Worm (Caenorhabditis elegans) whole organism, L2 larva: ENCODE results near the gene zipt-13.

Experiments
- C34F6.9 ChIP-seq: fragments of 150-350 bp; optimal IDR thresholded peaks from 2 replicates; lab custom pipeline; 2014; ENCODE audit warnings: missing biosample characterization, missing genetic modification characterization
- F13H6.1 ChIP-seq: sonication (generic microtip); optimal IDR thresholded peaks from 2 replicates; lab custom pipeline; 2016; ENCODE audit warnings: missing genetic modification characterization, missing compliant biosample characterization
- R02D3.7 ChIP-seq: fragments of 150-350 bp; optimal IDR thresholded peaks from 2 replicates; lab custom pipeline; 2014; ENCODE audit warnings: missing biosample characterization, missing genetic modification characterization
- Y55F3AM.14 ChIP-seq: fragments of 200-800 bp; sonication (Bioruptor generic); optimal IDR thresholded peaks from 2 replicates; lab custom pipeline; 2018; ENCODE audit warnings: mild to moderate bottlenecking, missing genetic modification characterization, missing compliant biosample characterization
- alr-1 ChIP-seq: fragments of 150-350 bp; optimal IDR thresholded peaks from 2 replicates; lab custom pipeline; 2014; ENCODE audit warnings: missing biosample characterization, missing genetic modification characterization
- aly-2 ChIP-seq: fragments of 150-350 bp; optimal IDR thresholded peaks from 2 replicates; lab custom pipeline; 2014; ENCODE audit warnings: missing biosample characterization, missing genetic modification characterization
- ama-1 ChIP-seq: fragments of 150-350 bp; optimal IDR thresholded peaks from 2 replicates; lab custom pipeline; 2018; ENCODE audit warnings: inconsistent platforms
- blmp-1 ChIP-seq: sonication (generic microtip); optimal IDR thresholded peaks from 2 replicates; lab custom pipeline; 2017; ENCODE audit warnings: missing genetic modification characterization, mild to moderate bottlenecking, missing compliant biosample characterization, antibody characterized with exemption, moderate library complexity; ENCODE audit not compliant: insufficient read depth
- ceh-82 ChIP-seq: fragments of 150-350 bp; optimal IDR thresholded peaks from 2 replicates; lab custom pipeline; 2014; ENCODE audit warnings: missing biosample characterization, missing genetic modification characterization
- crh-2 ChIP-seq: sonication (generic microtip); optimal IDR thresholded peaks from 2 replicates; lab custom pipeline; 2017; ENCODE audit warnings: missing biosample characterization, missing genetic modification characterization
- egl-27 ChIP-seq: sonication (generic microtip); optimal IDR thresholded peaks from 3 replicates; lab custom pipeline; 2017; ENCODE audit warnings: missing biosample characterization, missing genetic modification reagents, missing genetic modification characterization
- elt-1 ChIP-seq: fragments of 150-350 bp; optimal IDR thresholded peaks from 2 replicates; lab custom pipeline; 2014; ENCODE audit warnings: missing biosample characterization, missing genetic modification characterization
- fos-1 ChIP-seq: fragments of 150-350 bp; optimal IDR thresholded peaks from 2 replicates; lab custom pipeline; 2014; ENCODE audit warnings: missing biosample characterization, missing genetic modification characterization
- gmeb-1 ChIP-seq: fragments of 150-350 bp; optimal IDR thresholded peaks from 2 replicates; lab custom pipeline; 2014; ENCODE audit warnings: missing biosample characterization, missing genetic modification characterization
- lin-11 ChIP-seq: fragments of 150-350 bp; sonication (generic microtip); optimal IDR thresholded peaks from 2 replicates; lab custom pipeline; 2014; ENCODE audit warnings: missing biosample characterization, missing genetic modification characterization, inconsistent platforms, mixed read lengths
- lin-13 ChIP-seq: fragments of 150-350 bp; optimal IDR thresholded peaks from 2 replicates; lab custom pipeline; 2014; ENCODE audit warnings: missing biosample characterization, missing genetic modification reagents, missing genetic modification characterization
- lin-39 ChIP-seq: fragments of 150-350 bp; optimal IDR thresholded peaks from 2 replicates; lab custom pipeline; 2014; ENCODE audit warnings: missing biosample characterization, missing genetic modification reagents, missing genetic modification characterization
- lsy-2 ChIP-seq, 2 experiments: fragments of 150-350 bp in 1 of 2; sonication (generic microtip) in 1 of 2; optimal IDR thresholded peaks; 2 replicates each; lab custom pipeline; 2014 to 2017; ENCODE audit warnings: missing biosample characterization in 2 of 2, missing genetic modification characterization in 2 of 2
- mab-5 ChIP-seq: fragments of 150-350 bp; optimal IDR thresholded peaks from 2 replicates; lab custom pipeline; 2014; ENCODE audit warnings: missing biosample characterization, missing genetic modification characterization
- mbf-1 ChIP-seq: sonication (generic microtip); optimal IDR thresholded peaks from 2 replicates; lab custom pipeline; 2017; ENCODE audit warnings: missing biosample characterization, missing genetic modification characterization
- mdl-1 ChIP-seq, 2 experiments: fragments of 150-350 bp in 1 of 2; sonication (generic microtip) in 1 of 2; optimal IDR thresholded peaks; 2 replicates each; lab custom pipeline; 2017; ENCODE audit warnings: missing biosample characterization in 2 of 2, missing genetic modification characterization in 2 of 2
- nhr-129 ChIP-seq: fragments of 150-350 bp; optimal IDR thresholded peaks from 2 replicates; lab custom pipeline; 2014; ENCODE audit warnings: missing biosample characterization, missing genetic modification characterization
- nhr-21 ChIP-seq: fragments of 150-350 bp; optimal IDR thresholded peaks from 2 replicates; lab custom pipeline; 2014; ENCODE audit warnings: missing biosample characterization, missing genetic modification characterization
- nhr-23 ChIP-seq: fragments of 150-350 bp; optimal IDR thresholded peaks from 2 replicates; lab custom pipeline; 2014; ENCODE audit warnings: missing biosample characterization, missing genetic modification reagents, missing genetic modification characterization
- nhr-237 ChIP-seq: fragments of 150-350 bp; optimal IDR thresholded peaks from 2 replicates; lab custom pipeline; 2014; ENCODE audit warnings: missing biosample characterization, missing genetic modification characterization
- nhr-25 ChIP-seq: fragments of 150-350 bp; sonication (generic microtip); optimal IDR thresholded peaks from 3 replicates; lab custom pipeline; 2014; ENCODE audit warnings: missing biosample characterization, missing genetic modification characterization
- nhr-6 ChIP-seq: fragments of 150-350 bp; optimal IDR thresholded peaks from 2 replicates; lab custom pipeline; 2014; ENCODE audit warnings: missing biosample characterization, missing genetic modification characterization
- nhr-77 ChIP-seq: fragments of 150-350 bp; optimal IDR thresholded peaks from 2 replicates; lab custom pipeline; 2014; ENCODE audit warnings: missing biosample characterization, missing genetic modification characterization
- peb-1 ChIP-seq: fragments of 150-350 bp; optimal IDR thresholded peaks from 2 replicates; lab custom pipeline; 2014; ENCODE audit warnings: missing biosample characterization, missing genetic modification characterization
- skn-1 ChIP-seq: sonication (generic microtip); optimal IDR thresholded peaks from 2 replicates; lab custom pipeline; 2017; ENCODE audit warnings: missing biosample characterization, missing genetic modification characterization
- sma-3 ChIP-seq: sonication (generic microtip); optimal IDR thresholded peaks from 2 replicates; lab custom pipeline; 2016; ENCODE audit warnings: missing genetic modification reagents, missing genetic modification characterization, missing compliant biosample characterization
- sma-9 ChIP-seq, 2 experiments: fragments of 150-350 bp in 1 of 2; sonication (generic microtip) in 1 of 2; optimal IDR thresholded peaks; 2 replicates each; lab custom pipeline; 2014 to 2016; ENCODE audit warnings: missing genetic modification characterization in 2 of 2, mild to moderate bottlenecking in 1 of 2, missing biosample characterization in 1 of 2, missing compliant biosample characterization in 1 of 2, missing genetic modification reagents in 1 of 2, moderate library complexity in 1 of 2
- snpc-4 ChIP-seq: fragments of 150-350 bp; optimal IDR thresholded peaks from 2 replicates; lab custom pipeline; 2014; ENCODE audit warnings: missing biosample characterization, missing genetic modification characterization
- unc-39 ChIP-seq: fragments of 150-350 bp; optimal IDR thresholded peaks from 2 replicates; lab custom pipeline; 2014; ENCODE audit warnings: missing biosample characterization, missing genetic modification characterization
- unc-55 ChIP-seq: fragments of 150-350 bp; sonication (generic microtip); optimal IDR thresholded peaks from 3 replicates; lab custom pipeline; 2014; ENCODE audit warnings: missing biosample characterization, missing genetic modification reagents, missing genetic modification characterization
- zag-1 ChIP-seq: fragments of 150-350 bp; optimal IDR thresholded peaks from 2 replicates; lab custom pipeline; 2014; ENCODE audit warnings: missing biosample characterization, missing genetic modification characterization
- ztf-4 ChIP-seq: fragments of 150-350 bp; optimal IDR thresholded peaks from 2 replicates; lab custom pipeline; 2014; ENCODE audit warnings: missing biosample characterization, missing genetic modification characterization

The zipt-13 gene

ce11 chrX:10197204-10197756 is 39.5 kb downstream of the zipt-13 start, which contains the start of gene nucb-1:
TSS of gene nucb-1 (plus strand) at chrX:10197706.
- TF ChIP-seq sma-9 (GFP tag; optimal IDR thresholded peaks at IDR 0.05; lab: Kevin White, UChicago) (peak; percentile 93), sma-9 (tag; optimal IDR thresholded peaks at IDR 0.05; lab: Kevin White, UChicago) (no peak), lin-11 (tag; lab: Kevin White, UChicago) (no peak), sma-3 (GFP tag; lab: Kevin White, UChicago) (peak; percentile 76), nhr-23 (tag; lab: Kevin White, UChicago) (no peak), alr-1 (tag; lab: Kevin White, UChicago) (no peak), unc-55 (peak; percentile 94), mab-5 (peak; percentile 42), crh-2 (peak; percentile 97), nhr-6 (tag; lab: Kevin White, UChicago) (peak; percentile 61), ama-1 (no peak), egl-27 (tag; lab: Kevin White, UChicago) (peak; percentile 67), fos-1 (tag; lab: Kevin White, UChicago) (peak; percentile 79), zag-1 (tag; lab: Kevin White, UChicago) (peak; percentile 7), aly-2 (no peak), skn-1 (no peak), nhr-237 (tag; lab: Kevin White, UChicago) (no peak), mbf-1 (tag; lab: Kevin White, UChicago) (no peak), lin-39 (tag; lab: Kevin White, UChicago) (no peak), gmeb-1 (tag; lab: Kevin White, UChicago) (peak; percentile 73), mdl-1 (tag; optimal IDR thresholded peaks at IDR 0.05; lab: Kevin White, UChicago) (peak in 1 of 2 experiments; percentile 14), F13H6.1 (tag; lab: Kevin White, UChicago) (peak; percentile 55), R02D3.7 (tag; lab: Kevin White, UChicago) (peak; percentile 78), lsy-2 (tag; optimal IDR thresholded peaks at IDR 0.05; lab: Kevin White, UChicago) (peak; percentile 45 to 87), lin-13 (peak; percentile 75), Y55F3AM.14 (GFP tag; lab: Kevin White, UChicago) (no peak), ceh-82 (tag; lab: Kevin White, UChicago) (no peak), peb-1 (tag; lab: Kevin White, UChicago) (no peak), C34F6.9 (peak; percentile 94), blmp-1 (tag; lab: Kevin White, UChicago) (no peak), unc-39 (tag; lab: Kevin White, UChicago) (no peak), ztf-4 (no peak), nhr-21 (tag; lab: Kevin White, UChicago) (peak; percentile 74), snpc-4 (tag; lab: Kevin White, UChicago) (peak; percentile 52), nhr-129 (tag; lab: Kevin White, UChicago) (peak; percentile 94)

- TF ChIP-seq crh-2 (no peak), blmp-1 (tag; lab: Kevin White, UChicago) (peak; percentile 50), ztf-4 (no peak), mdl-1 (tag; optimal IDR thresholded peaks at IDR 0.05; lab: Kevin White, UChicago) (peak in 1 of 2 experiments; percentile 13), lin-13 (no peak), nhr-25 (tag; lab: Kevin White, UChicago) (peak; percentile 63), sma-3 (GFP tag; lab: Kevin White, UChicago) (peak; percentile 12), F13H6.1 (tag; lab: Kevin White, UChicago) (peak; percentile 23), peb-1 (tag; lab: Kevin White, UChicago) (peak; percentile 80), nhr-129 (tag; lab: Kevin White, UChicago) (peak; percentile 4), nhr-21 (tag; lab: Kevin White, UChicago) (peak; percentile 21), unc-55 (no peak), elt-1 (tag; lab: Kevin White, UChicago) (no peak), fos-1 (tag; lab: Kevin White, UChicago) (no peak), mbf-1 (tag; lab: Kevin White, UChicago) (no peak), lin-39 (tag; lab: Kevin White, UChicago) (no peak)
These were observed 42.2 kb downstream of the zipt-13 start, which contains the start of gene myrf-2 for ce11 chrX:10194327-10195096. TSS of gene myrf-2 (minus strand) at chrX:10194377.

ce11 chrX:10189805-10190204 is 46.9 kb downstream of the zipt-13 start:
- TF ChIP-seq mdl-1 (tag; optimal IDR thresholded peaks at IDR 0.05; lab: Kevin White, UChicago): no peak
- no peak for TF ChIP-seq nhr-77
- TF ChIP-seq nhr-6 (tag; lab: Kevin White, UChicago): no peak
- no peak for TF ChIP-seq aly-2
- peak; percentile 32 for TF ChIP-seq nhr-25 (tag; lab: Kevin White, UChicago)
- TF ChIP-seq lsy-2 (tag; optimal IDR thresholded peaks at IDR 0.05; lab: Kevin White, UChicago): no peak
